Fruit fly (Drosophila melanogaster) whole organism, adult: ENCODE results near the gene sqz.

Experiments
- CG12768 ChIP-seq: fragments of 200-800 bp; sonication (Bioruptor generic); optimal IDR thresholded peaks from 2 replicates; lab custom pipeline; 2017; ENCODE audit warnings: missing biosample characterization, missing genetic modification characterization, mild to moderate bottlenecking, moderate library complexity, missing genetic modification reagents
- CG14711 ChIP-seq: fragments of 200-800 bp; sonication (Bioruptor generic); optimal IDR thresholded peaks from 2 replicates; lab custom pipeline; 2018; ENCODE audit warnings: missing biosample characterization, mild to moderate bottlenecking, missing genetic modification characterization, moderate library complexity
- CG5204 ChIP-seq: fragments of 200-800 bp; sonication (Bioruptor generic); optimal IDR thresholded peaks from 2 replicates; lab custom pipeline; 2016; ENCODE audit warnings: missing biosample characterization, missing genetic modification characterization
- CG7045 ChIP-seq: fragments of 200-800 bp; sonication (Bioruptor generic); optimal IDR thresholded peaks from 2 replicates; lab custom pipeline; 2017; ENCODE audit warnings: missing biosample characterization, mild to moderate bottlenecking, missing genetic modification characterization
- Clk ChIP-seq: fragments of 200-800 bp; sonication (Bioruptor generic); optimal IDR thresholded peaks from 2 replicates; lab custom pipeline; 2017; ENCODE audit warnings: missing biosample characterization, missing genetic modification characterization
- Hr96 ChIP-seq: fragments of 200-800 bp; sonication (Bioruptor generic); optimal IDR thresholded peaks from 2 replicates; lab custom pipeline; 2016; ENCODE audit warnings: missing biosample characterization, missing genetic modification characterization
- Mnt ChIP-seq: fragments of 200-800 bp; sonication (Bioruptor generic); optimal IDR thresholded peaks from 2 replicates; lab custom pipeline; 2016; ENCODE audit warnings: missing biosample characterization, mild to moderate bottlenecking, missing genetic modification characterization
- bab1 ChIP-seq: fragments of 200-800 bp; sonication (Bioruptor generic); optimal IDR thresholded peaks from 3 replicates; lab custom pipeline; 2019; ENCODE audit warnings: missing biosample characterization, mild to moderate bottlenecking, missing genetic modification characterization, moderate library complexity
- cic ChIP-seq: fragments of 200-800 bp; sonication (Bioruptor generic); optimal IDR thresholded peaks from 2 replicates; lab custom pipeline; 2017; ENCODE audit warnings: missing biosample characterization, mild to moderate bottlenecking, missing genetic modification characterization, moderate library complexity
- cnc ChIP-seq, 2 experiments: fragments of >200 bp; optimal IDR thresholded peaks; 2 replicates each; lab custom pipeline; 2017
- kay ChIP-seq: fragments of 200-800 bp; sonication (Bioruptor generic); peaks from one replicate; lab custom pipeline; 2016; ENCODE audit warnings: missing biosample characterization, missing genetic modification characterization, borderline replicate concordance
- pad ChIP-seq: fragments of 200-800 bp; sonication (Bioruptor generic); optimal IDR thresholded peaks from 3 replicates; lab custom pipeline; 2017; ENCODE audit warnings: missing biosample characterization, missing genetic modification characterization, mild to moderate bottlenecking, moderate library complexity, missing genetic modification reagents
- tj ChIP-seq: fragments of 200-800 bp; sonication (Bioruptor generic); optimal IDR thresholded peaks from 3 replicates; lab custom pipeline; 2017; ENCODE audit warnings: missing biosample characterization, mild to moderate bottlenecking, missing genetic modification characterization, moderate library complexity

DNA sequence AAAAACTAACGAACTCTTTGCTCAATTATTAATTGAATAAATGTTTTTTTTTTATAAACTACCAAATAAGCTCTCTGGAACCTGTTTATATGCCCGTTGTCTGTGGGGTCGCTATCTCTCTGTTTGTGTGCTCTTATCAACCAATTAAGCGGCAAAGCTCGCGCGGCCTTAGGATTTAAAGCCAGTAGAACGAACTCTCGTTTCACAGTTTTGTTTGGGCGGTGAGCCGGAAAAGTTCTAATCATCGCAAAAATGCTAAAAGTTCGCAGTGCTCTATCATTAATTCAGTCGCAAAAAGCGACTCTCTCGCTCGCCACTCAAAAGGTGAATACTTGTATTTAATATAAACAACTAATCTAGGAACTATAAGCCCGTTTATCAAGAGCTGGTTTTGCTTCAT is 29.1 kb upstream of the sqz start, which contains the start of gene Cyp12a4:
- TF ChIP-seq cic (GFP tag; lab: Kevin White, UChicago), result peak; percentile 92
- peak; percentile 20 for TF ChIP-seq CG5204
- no peak for TF ChIP-seq pad
- no peak for TF ChIP-seq tj (GFP tag; lab: Kevin White, UChicago)
- TF ChIP-seq kay (GFP tag; lab: Kevin White, UChicago), result peak; percentile 41
- peak; percentile 70 for TF ChIP-seq CG12768 (GFP tag; lab: Kevin White, UChicago)
- peak; percentile 14 for TF ChIP-seq bab1
- peak; percentile 64 for TF ChIP-seq Mnt (GFP tag; lab: Kevin White, UChicago)
- peak; percentile 3 for TF ChIP-seq CG14711 (tag; lab: Kevin White, UChicago)
- no peak for TF ChIP-seq Hr96 (GFP tag; lab: Kevin White, UChicago)
- TF ChIP-seq Clk (GFP tag; lab: Kevin White, UChicago), result no peak
- peak; percentile 5 for TF ChIP-seq CG7045 (GFP tag; lab: Kevin White, UChicago)
- no peak for TF ChIP-seq cnc (optimal IDR thresholded peaks at IDR 0.05; lab: Kevin White, UChicago)
